Fruit fly (Drosophila melanogaster) whole organism, adult: ENCODE measurements around the gene Alp5.

ENCODE experiments used
- CG11617 ChIP-seq: fragments of 200-800 bp; sonication (Bioruptor generic); optimal IDR thresholded peaks from 2 replicates; lab custom pipeline; 2017; ENCODE audit warnings: mild to moderate bottlenecking, missing biosample characterization, missing genetic modification reagents, missing genetic modification characterization
- CG7045 ChIP-seq: fragments of 200-800 bp; sonication (Bioruptor generic); optimal IDR thresholded peaks from 2 replicates; lab custom pipeline; 2017; ENCODE audit warnings: missing biosample characterization, mild to moderate bottlenecking, missing genetic modification characterization
- Hr96 ChIP-seq: fragments of 200-800 bp; sonication (Bioruptor generic); optimal IDR thresholded peaks from 2 replicates; lab custom pipeline; 2016; ENCODE audit warnings: missing biosample characterization, missing genetic modification characterization
- Mnt ChIP-seq: fragments of 200-800 bp; sonication (Bioruptor generic); optimal IDR thresholded peaks from 2 replicates; lab custom pipeline; 2016; ENCODE audit warnings: missing biosample characterization, mild to moderate bottlenecking, missing genetic modification characterization
- cic ChIP-seq: fragments of 200-800 bp; sonication (Bioruptor generic); optimal IDR thresholded peaks from 2 replicates; lab custom pipeline; 2017; ENCODE audit warnings: missing biosample characterization, mild to moderate bottlenecking, missing genetic modification characterization, moderate library complexity

DNA sequence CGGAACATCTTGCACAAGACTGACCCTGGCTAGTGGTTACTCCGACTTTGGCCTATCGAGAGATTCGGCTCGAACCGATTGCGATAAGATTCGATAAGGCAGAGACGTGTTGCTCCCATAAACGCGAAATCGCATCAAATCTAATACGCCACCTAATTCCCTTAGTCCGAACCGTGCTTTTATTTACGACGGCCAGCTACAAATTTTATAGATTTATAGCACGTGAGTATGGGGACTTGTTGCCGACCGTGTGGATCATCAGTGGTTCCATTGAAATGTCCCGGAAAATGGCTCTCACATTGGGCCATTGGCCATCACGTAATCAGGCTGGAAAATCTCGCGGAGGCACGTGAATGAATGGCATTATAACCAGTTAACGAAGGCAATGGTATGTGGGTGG, at the start of gene Alp5:
- no peak for TF ChIP-seq CG7045 (GFP tag; lab: Kevin White, UChicago)
- TF ChIP-seq CG11617: no peak
- no peak for TF ChIP-seq Hr96 (GFP tag; lab: Kevin White, UChicago)
- no peak for TF ChIP-seq Mnt (GFP tag; lab: Kevin White, UChicago)
- no peak for TF ChIP-seq cic (GFP tag; lab: Kevin White, UChicago)
